Worm (Caenorhabditis elegans) whole organism, L1 larva: ENCODE results near the gene C44C10.7.

ENCODE experiments used
- F16B12.6 ChIP-seq: fragments of 150-350 bp; optimal IDR thresholded peaks from 2 replicates; lab custom pipeline; 2014; ENCODE audit warnings: missing biosample characterization, missing genetic modification characterization
- ets-5 ChIP-seq: fragments of 200-800 bp; sonication (Bioruptor generic); IDR thresholded peaks from 2 replicates; pipeline ENCODE4 v1.3.6; 2022; ENCODE audit warnings: missing genetic modification characterization, missing compliant biosample characterization
- fkh-10 ChIP-seq: sonication (generic microtip); optimal IDR thresholded peaks from 2 replicates; lab custom pipeline; 2017; ENCODE audit warnings: missing biosample characterization, missing genetic modification reagents, missing genetic modification characterization
- lin-14 ChIP-seq: fragments of 200-800 bp; sonication (Bioruptor generic); optimal IDR thresholded peaks from 2 replicates; lab custom pipeline; 2018; ENCODE audit warnings: mild to moderate bottlenecking, missing genetic modification characterization, moderate library complexity, missing compliant biosample characterization
- mdl-1 ChIP-seq, 2 experiments: fragments of 150-350 bp; optimal IDR thresholded peaks; 2 replicates each; lab custom pipeline; 2014 to 2017; ENCODE audit warnings: missing biosample characterization in 2 of 2, missing genetic modification characterization in 2 of 2, inconsistent platforms in 1 of 2
- nhr-237 ChIP-seq: fragments of 150-350 bp; optimal IDR thresholded peaks from 2 replicates; lab custom pipeline; 2014; ENCODE audit warnings: missing biosample characterization, missing genetic modification characterization
- nhr-90 ChIP-seq: sonication (generic microtip); optimal IDR thresholded peaks from 2 replicates; lab custom pipeline; 2016; ENCODE audit warnings: mild to moderate bottlenecking, missing genetic modification characterization, missing compliant biosample characterization; ENCODE audit not compliant: poor library complexity
- skn-1 ChIP-seq: fragments of 150-350 bp; optimal IDR thresholded peaks from 2 replicates; lab custom pipeline; 2014; ENCODE audit warnings: missing biosample characterization, missing genetic modification characterization
- snpc-4 ChIP-seq: fragments of 150-350 bp; optimal IDR thresholded peaks from 2 replicates; lab custom pipeline; 2014; ENCODE audit warnings: missing biosample characterization, missing genetic modification characterization
- unc-62 ChIP-seq: fragments of 150-350 bp; optimal IDR thresholded peaks from 2 replicates; lab custom pipeline; 2014; ENCODE audit warnings: missing biosample characterization, missing genetic modification reagents, missing genetic modification characterization
- ztf-4 ChIP-seq: fragments of 150-350 bp; optimal IDR thresholded peaks from 2 replicates; lab custom pipeline; 2014; ENCODE audit warnings: missing biosample characterization, missing genetic modification characterization

ce11 chrX:11693092-11693491, 5.0 kb upstream of the C44C10.7 start, which contains the start of gene smcl-1:
- peak; percentile 66 for TF ChIP-seq skn-1 (tag; lab: Kevin White, UChicago)
- TF ChIP-seq snpc-4, result no peak
- no peak for TF ChIP-seq fkh-10 (GFP tag; lab: Kevin White, UChicago)
- peak; percentile 26 for TF ChIP-seq nhr-90
- no peak for TF ChIP-seq ets-5 (GFP tag; lab: Robert Waterston, UW)
- no peak for TF ChIP-seq unc-62 (GFP tag; lab: Kevin White, UChicago)
- TF ChIP-seq lin-14 (GFP tag; lab: Kevin White, UChicago), result peak; percentile 85
- TF ChIP-seq ztf-4 (tag; lab: Kevin White, UChicago), result no peak
- no peak for TF ChIP-seq nhr-237 (tag; lab: Kevin White, UChicago)
- no peak for TF ChIP-seq F16B12.6
- TF ChIP-seq mdl-1 (tag; optimal IDR thresholded peaks at IDR 0.05; lab: Kevin White, UChicago), result peak in 1 of 2 experiments; percentile 28
